Fruit fly (Drosophila melanogaster): ENCODE results near the gene Cpr65Ax2.

Gene Cpr65Ax2

dm6 chr3L:6139924-6140574, 10.6 kb downstream of the Cpr65Ax2 start, which contains the start of gene Cpr65Av (continued):
- TF ChIP-seq CG4328 (GFP tag; optimal IDR thresholded peaks at IDR 0.05): no peak
- TF ChIP-seq pho (GFP tag; optimal IDR thresholded peaks at IDR 0.05): no peak
- TF ChIP-seq D19A (tag; optimal IDR thresholded peaks at IDR 0.05): no peak
- peak; percentile 54 for TF ChIP-seq PHDP (tag; optimal IDR thresholded peaks at IDR 0.05)
- TF ChIP-seq CG16815 (GFP tag; optimal IDR thresholded peaks at IDR 0.05): no peak
- no peak for TF ChIP-seq Abd-B (GFP tag; optimal IDR thresholded peaks at IDR 0.05)
- TF ChIP-seq Antp (GFP tag; optimal IDR thresholded peaks at IDR 0.05): no peak
- no peak for TF ChIP-seq Lpt (GFP tag; optimal IDR thresholded peaks at IDR 0.05)
- TF ChIP-seq bbx (GFP tag; IDR thresholded peaks at IDR 0.05; ENCODE audit: partially characterized antibody): no peak
- no peak for TF ChIP-seq psq (GFP tag; optimal IDR thresholded peaks at IDR 0.05)
- no peak for TF ChIP-seq tgo (GFP tag; IDR thresholded peaks at IDR 0.05)
- TF ChIP-seq tna (GFP tag; IDR thresholded peaks at IDR 0.05; ENCODE audit: partially characterized antibody): no peak
- TF ChIP-seq CG2129 (GFP tag; IDR thresholded peaks at IDR 0.05; ENCODE audit: partially characterized antibody): no peak
- TF ChIP-seq CG6689 (GFP tag; IDR thresholded peaks at IDR 0.05): no peak
- no peak for TF ChIP-seq CG7928 (GFP tag; optimal IDR thresholded peaks at IDR 0.05)
- TF ChIP-seq Fer3 (tag; optimal IDR thresholded peaks at IDR 0.05): no peak
- TF ChIP-seq tio (GFP tag; optimal IDR thresholded peaks at IDR 0.05): no peak
- TF ChIP-seq Hr51 (GFP tag; optimal IDR thresholded peaks at IDR 0.05): peak in 1 of 2 experiments; percentile 43
- TF ChIP-seq Dll (GFP tag; IDR thresholded peaks at IDR 0.05; ENCODE audit: partially characterized antibody): no peak
- TF ChIP-seq ken (GFP tag; IDR thresholded peaks at IDR 0.05): no peak
- no peak for TF ChIP-seq CG33557 (GFP tag; optimal IDR thresholded peaks at IDR 0.05)
- TF ChIP-seq CrebB (tag; optimal IDR thresholded peaks at IDR 0.05): peak; percentile 26
- no peak for TF ChIP-seq row (GFP tag; IDR thresholded peaks at IDR 0.05)
- no peak for TF ChIP-seq CHES-1-like (GFP tag; optimal IDR thresholded peaks at IDR 0.05)
- no peak for TF ChIP-seq D (optimal IDR thresholded peaks at IDR 0.05)
- TF ChIP-seq D (GFP tag; optimal IDR thresholded peaks at IDR 0.05): no peak
- TF ChIP-seq lola (GFP tag; optimal IDR thresholded peaks at IDR 0.05): no peak
- TF ChIP-seq kni (GFP tag; optimal IDR thresholded peaks at IDR 0.05): no peak
- no peak for TF ChIP-seq Mad (GFP tag; optimal IDR thresholded peaks at IDR 0.05)
- no peak for TF ChIP-seq Ssrp (tag; optimal IDR thresholded peaks at IDR 0.05)
- no peak for TF ChIP-seq CG4360 (GFP tag; IDR thresholded peaks at IDR 0.05)
- TF ChIP-seq eyg (GFP tag; optimal IDR thresholded peaks at IDR 0.05): no peak
- no peak for TF ChIP-seq zfh1 (GFP tag; IDR thresholded peaks at IDR 0.05)
- TF ChIP-seq CG1792 (GFP tag; optimal IDR thresholded peaks at IDR 0.05): no peak
- TF ChIP-seq lmd (GFP tag; IDR thresholded peaks at IDR 0.05): no peak
- TF ChIP-seq YL-1 (GFP tag; optimal IDR thresholded peaks at IDR 0.05): no peak
- TF ChIP-seq HLHmδ (GFP tag; optimal IDR thresholded peaks at IDR 0.05): no peak
- no peak for TF ChIP-seq mld (GFP tag; IDR thresholded peaks at IDR 0.05; ENCODE audit: partially characterized antibody)
- no peak for TF ChIP-seq cato (GFP tag; optimal IDR thresholded peaks at IDR 0.05; ENCODE audit: borderline replicate concordance)
- TF ChIP-seq CTCF (GFP tag; optimal IDR thresholded peaks at IDR 0.05): no peak
- TF ChIP-seq CG18476 (GFP tag; optimal IDR thresholded peaks at IDR 0.05): no peak
- TF ChIP-seq Meics (GFP tag; optimal IDR thresholded peaks at IDR 0.05): no peak
- peak; percentile 24 for TF ChIP-seq unpg (GFP tag; optimal IDR thresholded peaks at IDR 0.05)
- TF ChIP-seq ci (GFP tag; IDR thresholded peaks at IDR 0.05): no peak
- TF ChIP-seq CG9932 (GFP tag; IDR thresholded peaks at IDR 0.05): no peak
- TF ChIP-seq Aef1 (GFP tag; IDR thresholded peaks at IDR 0.05): no peak
- TF ChIP-seq Hey (tag; optimal IDR thresholded peaks at IDR 0.05): no peak
- no peak for TF ChIP-seq CG10267 (tag; optimal IDR thresholded peaks at IDR 0.05)
- no peak for TF ChIP-seq BEAF-32 (GFP tag; optimal IDR thresholded peaks at IDR 0.05)
- TF ChIP-seq bab2 (GFP tag; optimal IDR thresholded peaks at IDR 0.05): no peak
- TF ChIP-seq Mes4 (GFP tag; optimal IDR thresholded peaks at IDR 0.05): no peak
